Fruit fly (Drosophila melanogaster): ENCODE data around the gene Vps16B.

Vps16B gene

DNA sequence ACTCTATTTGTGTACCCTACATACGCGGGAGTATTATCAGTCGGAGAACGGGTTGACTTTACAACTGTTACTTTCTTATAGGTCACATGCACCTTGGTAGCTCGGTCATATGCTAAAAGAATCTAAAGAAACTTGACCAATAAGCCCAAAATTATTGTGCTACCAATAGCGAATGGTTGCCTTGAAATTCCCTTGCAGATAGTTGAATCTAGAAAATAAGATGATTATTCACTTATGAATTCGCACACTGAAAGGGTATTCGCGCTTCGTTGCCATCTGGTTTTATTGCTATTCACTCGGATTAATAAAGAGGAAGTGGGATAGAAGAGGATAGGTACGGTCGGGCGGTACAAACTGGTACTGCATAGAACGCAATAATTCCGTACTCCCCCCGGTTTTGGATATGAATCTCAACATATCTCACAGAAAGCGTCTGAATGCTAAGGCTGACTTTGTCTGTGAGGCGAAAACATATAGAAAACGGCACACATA lies 42.4 kb downstream of the Vps16B start (continued):
- TF ChIP-seq CG11723 (GFP tag; optimal IDR thresholded peaks at IDR 0.05) (peak; percentile 41), CG12071 (GFP tag; optimal IDR thresholded peaks at IDR 0.05) (peak; percentile 70), sima (GFP tag; optimal IDR thresholded peaks at IDR 0.05) (no peak), CG1024 (GFP tag; IDR thresholded peaks at IDR 0.05) (no peak), CG12659 (GFP tag; optimal IDR thresholded peaks at IDR 0.05) (peak; percentile 76), rib (GFP tag; IDR thresholded peaks at IDR 0.05) (peak; percentile 56), CG12744 (GFP tag; optimal IDR thresholded peaks at IDR 0.05) (peak; percentile 9), zfh1 (GFP tag; IDR thresholded peaks at IDR 0.05) (peak; percentile 68; the same call in 2 of the 3 replicates), CG3995 (GFP tag; optimal IDR thresholded peaks at IDR 0.05) (peak; percentile 32), Awh (GFP tag; IDR thresholded peaks at IDR 0.05) (no peak), croc (GFP tag; conservative IDR thresholded peaks at IDR 0.05) (peak; percentile 55; the same call in 2 of the 3 replicates), unc-4 (GFP tag; IDR thresholded peaks at IDR 0.05; ENCODE audit: partially characterized antibody) (no peak), CG6854 (GFP tag; optimal IDR thresholded peaks at IDR 0.05) (no peak), wdn (GFP tag; IDR thresholded peaks at IDR 0.05) (peak; percentile 56), ro (GFP tag; IDR thresholded peaks at IDR 0.05) (no peak), gce (GFP tag; IDR thresholded peaks at IDR 0.05) (no peak), Oaz (GFP tag; IDR thresholded peaks at IDR 0.05) (peak; percentile 49), pnt (GFP tag; optimal IDR thresholded peaks at IDR 0.05) (peak; percentile 56), amos (GFP tag; IDR thresholded peaks at IDR 0.05; ENCODE audit: partially characterized antibody) (no peak), lbe (GFP tag; optimal IDR thresholded peaks at IDR 0.05) (no peak), CG17328 (GFP tag; IDR thresholded peaks at IDR 0.05) (peak; percentile 43; the same call in 1 of the 2 replicates), NC2α (GFP tag; optimal IDR thresholded peaks at IDR 0.05) (peak; percentile 16), CG10543 (GFP tag; optimal IDR thresholded peaks at IDR 0.05) (peak; percentile 69), Jarid2 (GFP tag; optimal IDR thresholded peaks at IDR 0.05) (peak; percentile 45), Med (GFP tag) (peak; percentile 96), CG7556 (GFP tag; optimal IDR thresholded peaks at IDR 0.05) (peak; percentile 56), scrt (GFP tag; optimal IDR thresholded peaks at IDR 0.05) (peak; percentile 47), crc (GFP tag; optimal IDR thresholded peaks at IDR 0.05) (peak; percentile 55), Poxn (GFP tag; IDR thresholded peaks at IDR 0.05) (peak; percentile 57; the same call in 1 of the 2 replicates), stc (GFP tag; IDR thresholded peaks at IDR 0.05) (peak; percentile 60; the same call in 1 of the 2 replicates), CG15479 (GFP tag; optimal IDR thresholded peaks at IDR 0.05) (no peak), seq (GFP tag; IDR thresholded peaks at IDR 0.05) (peak; percentile 49; the same call in 1 of the 2 replicates), dimm (GFP tag; IDR thresholded peaks at IDR 0.05) (no peak), CG4730 (GFP tag; IDR thresholded peaks at IDR 0.05) (peak; percentile 64; the same call in 1 of the 2 replicates), trem (tag; optimal IDR thresholded peaks at IDR 0.05) (no peak), CG30403 (GFP tag; optimal IDR thresholded peaks at IDR 0.05) (peak; percentile 82), psq (GFP tag; optimal IDR thresholded peaks at IDR 0.05) (no peak), CG33213 (GFP tag; optimal IDR thresholded peaks at IDR 0.05) (peak; percentile 52), HHEX (GFP tag; optimal IDR thresholded peaks at IDR 0.05) (peak; percentile 59), CG5180 (GFP tag; optimal IDR thresholded peaks at IDR 0.05) (peak; percentile 9), CG10274 (GFP tag; optimal IDR thresholded peaks at IDR 0.05) (peak; percentile 92), CG4820 (GFP tag; optimal IDR thresholded peaks at IDR 0.05) (peak; percentile 36), CG18476 (GFP tag; optimal IDR thresholded peaks at IDR 0.05) (peak; percentile 59), gem (tag; optimal IDR thresholded peaks at IDR 0.05) (peak; percentile 84), CG7928 (GFP tag; optimal IDR thresholded peaks at IDR 0.05) (peak; percentile 11), Dp (GFP tag; optimal IDR thresholded peaks at IDR 0.05) (no peak), kay (GFP tag; optimal IDR thresholded peaks at IDR 0.05) (peak; percentile 89), Aef1 (GFP tag; IDR thresholded peaks at IDR 0.05) (peak; percentile 73), ase (GFP tag; IDR thresholded peaks at IDR 0.05) (no peak), CG6272 (GFP tag; IDR thresholded peaks at IDR 0.05) (peak; percentile 21; the same call in 1 of the 2 replicates), sob (GFP tag; IDR thresholded peaks at IDR 0.05) (peak; percentile 70)

Measured in whole organism, embryonic.